Fruit fly (Drosophila melanogaster): Measurements from ENCODE around the gene CG11878.

DNA sequence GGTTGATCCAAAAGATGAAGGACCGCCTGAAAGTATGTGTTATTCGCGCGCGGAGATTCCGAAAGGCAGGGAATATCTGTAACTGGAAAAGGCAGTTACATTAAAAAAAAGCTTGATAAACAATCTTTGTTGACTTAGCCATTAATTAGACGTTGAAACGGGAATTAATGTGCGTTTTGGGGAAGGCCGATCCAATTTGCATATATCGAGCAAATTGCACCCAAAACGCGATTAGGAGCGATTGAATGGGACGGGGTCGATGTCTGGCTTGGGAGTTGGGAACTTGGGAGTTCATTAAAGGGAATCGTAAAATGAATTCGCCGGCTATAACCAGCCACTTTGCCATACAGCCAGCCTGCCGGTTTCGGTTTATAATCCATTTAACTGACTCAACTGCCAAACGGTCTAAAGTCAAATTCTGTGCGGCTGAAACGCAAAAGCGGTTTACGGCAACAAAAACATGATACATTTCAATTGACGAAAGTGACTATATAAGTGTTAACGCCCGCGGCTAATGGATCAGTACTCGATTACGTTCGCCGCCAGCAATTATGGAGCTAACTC, 32.0 kb upstream of the CG11878 start, which contains the start of gene CG11854:
- no peak for TF ChIP-seq Myb (GFP tag; optimal IDR thresholded peaks at IDR 0.05)
- TF ChIP-seq CG17612 (GFP tag; IDR thresholded peaks at IDR 0.05), result no peak
- TF ChIP-seq CG11504 (tag; optimal IDR thresholded peaks at IDR 0.05), result no peak
- no peak for TF ChIP-seq CG13894 (tag; optimal IDR thresholded peaks at IDR 0.05)
- TF ChIP-seq psq (GFP tag; optimal IDR thresholded peaks at IDR 0.05), result no peak
- no peak for TF ChIP-seq peb (GFP tag; IDR thresholded peaks at IDR 0.05)
- TF ChIP-seq pan (optimal IDR thresholded peaks at IDR 0.05), result no peak
- no peak for TF ChIP-seq pan (GFP tag; optimal IDR thresholded peaks at IDR 0.05 in 1 of 2, IDR thresholded peaks at IDR 0.05 in 1 of 2)
- no peak for TF ChIP-seq p53 (GFP tag; optimal IDR thresholded peaks at IDR 0.05)
- TF ChIP-seq CG11723 (GFP tag; optimal IDR thresholded peaks at IDR 0.05), result no peak
- TF ChIP-seq CG17829 (tag; optimal IDR thresholded peaks at IDR 0.05), result no peak
- TF ChIP-seq Camta (GFP tag; optimal IDR thresholded peaks at IDR 0.05), result no peak
- TF ChIP-seq zf30C (GFP tag; optimal IDR thresholded peaks at IDR 0.05), result no peak
- no peak for TF ChIP-seq Sin3A (optimal IDR thresholded peaks at IDR 0.05)
- no peak for TF ChIP-seq ssp (GFP tag; IDR thresholded peaks at IDR 0.05)
